Worm (Caenorhabditis elegans): ENCODE data around the gene R04A9.6.

DNA sequence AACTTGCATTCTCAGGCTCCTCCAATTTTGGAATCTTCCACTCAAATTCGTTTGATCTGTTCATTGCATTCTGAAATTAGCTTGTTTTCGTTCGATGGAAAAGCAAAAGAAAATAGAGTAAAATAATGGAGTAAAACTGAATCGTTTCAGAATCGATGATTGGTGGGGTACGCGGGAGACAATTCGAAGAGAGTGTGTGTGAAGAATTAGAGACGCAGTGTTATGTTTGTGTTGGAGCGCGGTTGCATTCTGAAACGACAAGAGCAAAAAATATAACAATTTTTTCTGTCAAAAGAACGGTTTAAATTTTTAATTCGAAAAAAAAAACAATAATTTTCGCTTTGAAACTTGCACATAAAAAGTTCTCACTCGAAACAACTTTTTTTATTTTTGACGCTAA is 8.6 kb upstream of the R04A9.6 start, which contains the start of gene ceh-93:
- TF ChIP-seq lir-3 (tag; optimal IDR thresholded peaks at IDR 0.05) (no peak), nhr-237 (tag; optimal IDR thresholded peaks at IDR 0.05) (no peak), aly-2 (tag; optimal IDR thresholded peaks at IDR 0.05) (no peak), ces-1 (GFP tag; optimal IDR thresholded peaks at IDR 0.05) (no peak), lsy-2 (tag; optimal IDR thresholded peaks at IDR 0.05) (no peak), T26A8.4 (GFP tag; IDR thresholded peaks at IDR 0.05) (no peak), Y5F2A.4 (GFP tag; optimal IDR thresholded peaks at IDR 0.05) (no peak)
